Worm (Caenorhabditis elegans) whole organism, L4 larva: Measurements from ENCODE around the gene psr-1.

ENCODE experiments used
- D1046.2 ChIP-seq: fragments of 200-800 bp; sonication (Bioruptor generic); IDR thresholded peaks from 2 replicates; pipeline ENCODE4 v1.3.6; 2022; ENCODE audit warnings: missing genetic modification characterization, missing compliant biosample characterization
- F10B5.3 ChIP-seq: sonication (generic microtip); optimal IDR thresholded peaks from 2 replicates; lab custom pipeline; 2016; ENCODE audit warnings: mild to moderate bottlenecking, missing genetic modification characterization, missing compliant biosample characterization
- F26F4.8 ChIP-seq: fragments of 200-800 bp; sonication (Bioruptor generic); conservative IDR thresholded peaks from 2 replicates; pipeline ENCODE4 v1.3.6; 2022; ENCODE audit warnings: missing genetic modification characterization, missing compliant biosample characterization
- F37D6.2 ChIP-seq: sonication (generic microtip); optimal IDR thresholded peaks from 2 replicates; lab custom pipeline; 2016; ENCODE audit warnings: mild to moderate bottlenecking, missing genetic modification characterization, missing compliant biosample characterization
- R02D3.7 ChIP-seq: fragments of 150-350 bp; sonication (generic microtip); optimal IDR thresholded peaks from 3 replicates; lab custom pipeline; 2014; ENCODE audit warnings: missing biosample characterization, missing genetic modification characterization
- Y105C5A.15 ChIP-seq: fragments of 200-800 bp; sonication (Bioruptor generic); IDR thresholded peaks from 2 replicates; pipeline ENCODE4 v1.3.6; 2022; ENCODE audit warnings: missing genetic modification characterization, missing compliant biosample characterization
- ZK337.2 ChIP-seq: fragments of 200-800 bp; sonication (Bioruptor generic); IDR thresholded peaks from 2 replicates; pipeline ENCODE4 v1.3.6; 2022; ENCODE audit warnings: missing genetic modification reagents, missing genetic modification characterization, missing compliant biosample characterization
- aha-1 ChIP-seq: fragments of 150-350 bp; peaks from one replicate; lab custom pipeline; 2014; ENCODE audit warnings: missing biosample characterization, missing genetic modification characterization
- attf-4 ChIP-seq: sonication (generic microtip); optimal IDR thresholded peaks from 3 replicates; lab custom pipeline; 2017; ENCODE audit warnings: missing biosample characterization, missing genetic modification characterization
- ceh-20 ChIP-seq: fragments of 200-800 bp; sonication (Bioruptor generic); IDR thresholded peaks from 2 replicates; pipeline ENCODE4 v1.3.6; 2022; ENCODE audit warnings: missing genetic modification reagents, missing genetic modification characterization, missing compliant biosample characterization
- ceh-32 ChIP-seq: sonication (generic microtip); optimal IDR thresholded peaks from 2 replicates; lab custom pipeline; 2016; ENCODE audit warnings: mild to moderate bottlenecking, missing genetic modification characterization, missing compliant biosample characterization; ENCODE audit not compliant: poor library complexity
- ctbp-1 ChIP-seq: fragments of 200-800 bp; sonication (Bioruptor generic); IDR thresholded peaks from 2 replicates; pipeline ENCODE4 v1.3.6; 2022; ENCODE audit warnings: missing genetic modification reagents, missing genetic modification characterization, missing compliant biosample characterization
- daf-12 ChIP-seq: fragments of 150-350 bp; optimal IDR thresholded peaks from 2 replicates; lab custom pipeline; 2014; ENCODE audit warnings: missing biosample characterization, missing genetic modification reagents, missing genetic modification characterization
- daf-16 ChIP-seq, 3 experiments: sonication (generic microtip); optimal IDR thresholded peaks; 2 replicates each; lab custom pipeline; 2016 to 2017; ENCODE audit warnings: missing genetic modification characterization in 3 of 3, missing genetic modification reagents in 3 of 3, mild to moderate bottlenecking in 2 of 3, missing compliant biosample characterization in 2 of 3, missing biosample characterization in 1 of 3, moderate library complexity in 1 of 3
- daf-19 ChIP-seq: fragments of 200-800 bp; sonication (Bioruptor generic); conservative IDR thresholded peaks from 2 replicates; pipeline ENCODE4 v1.3.6; 2022; ENCODE audit warnings: missing genetic modification characterization, missing compliant biosample characterization
- dmd-8 ChIP-seq: fragments of 200-800 bp; sonication (Bioruptor generic); IDR thresholded peaks from 2 replicates; pipeline ENCODE4 v1.3.6; 2022; ENCODE audit warnings: missing genetic modification characterization, missing compliant biosample characterization
- dmd-9 ChIP-seq: fragments of 200-800 bp; sonication (Bioruptor generic); IDR thresholded peaks from 2 replicates; pipeline ENCODE4 v1.3.6; 2022; ENCODE audit warnings: missing genetic modification reagents, missing genetic modification characterization, missing compliant biosample characterization
- duxl-1 ChIP-seq: sonication (generic microtip); optimal IDR thresholded peaks from 2 replicates; lab custom pipeline; 2016; ENCODE audit warnings: mild to moderate bottlenecking, missing genetic modification characterization, moderate library complexity, missing compliant biosample characterization; ENCODE audit not compliant: poor library complexity
- dve-1 ChIP-seq: sonication (generic microtip); optimal IDR thresholded peaks from 2 replicates; lab custom pipeline; 2017; ENCODE audit warnings: antibody characterized with exemption, mild to moderate bottlenecking, missing genetic modification characterization, missing compliant biosample characterization; ENCODE audit not compliant: insufficient read depth
- egl-27 ChIP-seq: sonication (generic microtip); optimal IDR thresholded peaks from 3 replicates; lab custom pipeline; 2017; ENCODE audit warnings: missing biosample characterization, missing genetic modification reagents, missing genetic modification characterization
- hif-1 ChIP-seq, 2 experiments: sonication (generic microtip); optimal IDR thresholded peaks; 2 replicates each; lab custom pipeline; 2016 to 2017; ENCODE audit warnings: missing compliant biosample characterization in 2 of 2, missing genetic modification characterization in 2 of 2, missing genetic modification reagents in 2 of 2, missing genotype in 2 of 2, mild to moderate bottlenecking in 1 of 2
- hlh-11 ChIP-seq: fragments of 200-800 bp; sonication (Bioruptor generic); optimal IDR thresholded peaks from 2 replicates; lab custom pipeline; 2018; ENCODE audit warnings: mild to moderate bottlenecking, missing genetic modification characterization, missing compliant biosample characterization
- lin-13 ChIP-seq: fragments of 150-350 bp; optimal IDR thresholded peaks from 2 replicates; lab custom pipeline; 2014; ENCODE audit warnings: missing biosample characterization, missing genetic modification reagents, missing genetic modification characterization
- lir-3 ChIP-seq: sonication (generic microtip); optimal IDR thresholded peaks from 2 replicates; lab custom pipeline; 2016; ENCODE audit warnings: mild to moderate bottlenecking, missing genetic modification characterization, missing compliant biosample characterization
- mdl-1 ChIP-seq, 2 experiments: fragments of 150-350 bp in 1 of 2; sonication (generic microtip) in 1 of 2; optimal IDR thresholded peaks; 2 replicates each; lab custom pipeline; 2014 to 2017; ENCODE audit warnings: missing biosample characterization in 2 of 2, missing genetic modification characterization in 2 of 2
- mdt-29 ChIP-seq: fragments of 200-800 bp; sonication (Bioruptor generic); IDR thresholded peaks from 2 replicates; pipeline ENCODE4 v1.3.6; 2022; ENCODE audit warnings: missing genetic modification reagents, missing genetic modification characterization, missing compliant biosample characterization
- mxl-2 ChIP-seq: fragments of 200-800 bp; sonication (Bioruptor generic); conservative IDR thresholded peaks from 2 replicates; pipeline ENCODE4 v1.3.6; 2022; ENCODE audit warnings: missing genetic modification reagents, missing genetic modification characterization, missing compliant biosample characterization
- nhr-102 ChIP-seq: sonication (generic microtip); optimal IDR thresholded peaks from 2 replicates; lab custom pipeline; 2016; ENCODE audit warnings: mild to moderate bottlenecking, missing genetic modification characterization, moderate library complexity, missing compliant biosample characterization
- nhr-11 ChIP-seq: fragments of 150-350 bp; optimal IDR thresholded peaks from 2 replicates; lab custom pipeline; 2014; ENCODE audit warnings: missing biosample characterization, missing genetic modification characterization
- nhr-237 ChIP-seq: sonication (generic microtip); optimal IDR thresholded peaks from 2 replicates; lab custom pipeline; 2017; ENCODE audit warnings: missing biosample characterization, missing genetic modification characterization
- nhr-28 ChIP-seq: fragments of 150-350 bp; optimal IDR thresholded peaks from 2 replicates; lab custom pipeline; 2014; ENCODE audit warnings: missing biosample characterization, missing genetic modification characterization
- nhr-6 ChIP-seq: fragments of 150-350 bp; optimal IDR thresholded peaks from 2 replicates; lab custom pipeline; 2014; ENCODE audit warnings: missing biosample characterization, missing genetic modification characterization
- nhr-77 ChIP-seq: fragments of 150-350 bp; optimal IDR thresholded peaks from 2 replicates; lab custom pipeline; 2014; ENCODE audit warnings: missing biosample characterization, missing genetic modification characterization
- php-3 ChIP-seq: fragments of 200-800 bp; sonication (Bioruptor generic); IDR thresholded peaks from 2 replicates; pipeline ENCODE4 v1.3.6; 2022; ENCODE audit warnings: missing genetic modification reagents, missing genetic modification characterization, missing compliant biosample characterization
- pqm-1 ChIP-seq: sonication (generic microtip); optimal IDR thresholded peaks from 2 replicates; lab custom pipeline; 2017; ENCODE audit warnings: missing biosample characterization, missing genetic modification characterization
- rbr-2 ChIP-seq: sonication (generic microtip); optimal IDR thresholded peaks from 2 replicates; lab custom pipeline; 2016; ENCODE audit warnings: missing genotype, missing genetic modification characterization, missing compliant biosample characterization
- snpc-1.2 ChIP-seq: fragments of 200-800 bp; sonication (Bioruptor generic); IDR thresholded peaks from 2 replicates; pipeline ENCODE4 v1.3.6; 2022; ENCODE audit warnings: missing genetic modification reagents, missing genetic modification characterization, missing compliant biosample characterization
- tag-97 ChIP-seq: fragments of 200-800 bp; sonication (Bioruptor generic); IDR thresholded peaks from 2 replicates; pipeline ENCODE4 v1.3.6; 2022; ENCODE audit warnings: missing genetic modification characterization, missing compliant biosample characterization
- unc-130 ChIP-seq: sonication (generic microtip); optimal IDR thresholded peaks from 2 replicates; lab custom pipeline; 2016; ENCODE audit warnings: missing genetic modification reagents, missing genetic modification characterization, missing compliant biosample characterization
- unc-39 ChIP-seq: sonication (generic microtip); optimal IDR thresholded peaks from 2 replicates; lab custom pipeline; 2017; ENCODE audit warnings: missing biosample characterization, missing genetic modification characterization
- zip-2 ChIP-seq: fragments of 150-350 bp; optimal IDR thresholded peaks from 2 replicates; lab custom pipeline; 2014; ENCODE audit warnings: missing biosample characterization, missing genetic modification characterization

The psr-1 gene

DNA sequence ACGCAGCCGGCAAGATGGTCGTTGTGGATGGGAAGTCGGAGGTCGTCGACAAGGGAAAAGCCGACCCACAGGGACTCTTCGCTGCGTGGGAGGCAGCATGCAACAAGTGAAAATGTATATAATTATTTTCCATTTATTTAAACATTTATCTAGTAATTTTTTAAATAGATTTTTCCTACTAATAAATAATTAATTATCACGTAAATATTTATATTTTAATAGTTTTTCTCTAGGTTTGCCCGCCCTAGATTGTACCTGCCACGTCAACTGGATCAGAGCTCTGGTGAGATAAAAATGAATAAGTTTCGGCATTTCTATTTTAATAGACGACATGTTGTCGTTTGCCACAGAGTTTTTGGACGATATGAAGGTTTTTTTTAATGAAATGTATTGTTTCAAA, at the start of gene psr-1:
TSS of gene psr-1 (plus strand) at position 301 of the 400 bp plus-strand sequence.
- TF ChIP-seq mxl-2 (GFP tag; lab: Robert Waterston, UW) (no peak), ctbp-1 (GFP tag; lab: Robert Waterston, UW) (no peak; the same call in 1 of the 2 replicates), php-3 (no peak), nhr-102 (tag; lab: Kevin White, UChicago) (no peak), unc-130 (GFP tag; lab: Kevin White, UChicago) (no peak), F37D6.2 (tag; lab: Kevin White, UChicago) (no peak), tag-97 (GFP tag; lab: Robert Waterston, UW) (no peak), ceh-20 (GFP tag; lab: Robert Waterston, UW) (no peak), nhr-11 (tag; lab: Kevin White, UChicago) (no peak), D1046.2 (GFP tag; lab: Robert Waterston, UW) (no peak)

DNA sequence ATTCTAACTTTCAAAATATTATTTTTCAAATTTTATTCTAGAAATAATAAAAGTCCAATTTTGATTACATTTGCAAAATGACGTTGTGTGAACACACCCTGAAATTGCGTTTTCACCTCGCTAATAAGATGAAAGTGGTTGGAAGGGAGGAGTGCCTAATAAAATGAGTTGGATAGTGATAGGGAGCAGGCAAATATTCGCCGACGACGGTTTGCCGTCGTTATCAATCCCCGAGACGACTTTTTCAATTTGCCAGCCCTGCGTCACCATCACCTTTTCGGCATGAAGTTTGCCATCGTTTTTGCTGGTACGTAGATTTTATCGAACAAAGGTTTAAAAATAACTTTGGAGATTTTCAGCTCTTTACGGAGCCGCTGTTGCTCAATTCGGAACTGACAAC, 47.5 kb upstream of the psr-1 start, which contains the start of gene nspg-10:
TSS of gene nspg-10 (plus strand) at position 179 of the 400 bp plus-strand sequence.
- TF ChIP-seq daf-19 (GFP tag; lab: Robert Waterston, UW), result 0 out of 2 replicates have a peak, but pooled peaks have one; percentile 46
- TF ChIP-seq mdt-29 (GFP tag; lab: Robert Waterston, UW), result no peak
- TF ChIP-seq mdl-1 (tag; optimal IDR thresholded peaks at IDR 0.05; lab: Kevin White, UChicago), result no peak
- TF ChIP-seq ZK337.2 (GFP tag; lab: Robert Waterston, UW), result no peak
- TF ChIP-seq hlh-11 (tag; lab: Kevin White, UChicago), result peak; percentile 53
- no peak for TF ChIP-seq lir-3
- 0 out of 2 replicates have a peak, but pooled peaks have one; percentile 29 for TF ChIP-seq php-3
- TF ChIP-seq dmd-9 (GFP tag; lab: Robert Waterston, UW), result no peak
- no peak for TF ChIP-seq daf-16 (GFP tag; optimal IDR thresholded peaks at IDR 0.05; lab: Kevin White, UChicago)
- TF ChIP-seq daf-16 (tag; optimal IDR thresholded peaks at IDR 0.05; lab: Kevin White, UChicago), result peak; percentile 37
- TF ChIP-seq Y105C5A.15 (GFP tag; lab: Robert Waterston, UW), result no peak
- TF ChIP-seq egl-27, result no peak
- no peak for TF ChIP-seq zip-2 (tag; lab: Kevin White, UChicago)
- no peak for TF ChIP-seq rbr-2 (tag; lab: Kevin White, UChicago)
- no peak for TF ChIP-seq hif-1 (tag; optimal IDR thresholded peaks at IDR 0.05; lab: Kevin White, UChicago)
- peak; percentile 47 for TF ChIP-seq dve-1 (tag; lab: Kevin White, UChicago)
- peak; percentile 88 for TF ChIP-seq aha-1 (tag; lab: Kevin White, UChicago)
- TF ChIP-seq tag-97 (GFP tag; lab: Robert Waterston, UW), result no peak
- TF ChIP-seq daf-12 (tag; lab: Kevin White, UChicago), result no peak
- peak; percentile 44 for TF ChIP-seq nhr-28 (tag; lab: Kevin White, UChicago)
- no peak for TF ChIP-seq F10B5.3 (tag; lab: Kevin White, UChicago)
- no peak for TF ChIP-seq attf-4 (tag; lab: Kevin White, UChicago)
- no peak for TF ChIP-seq dmd-8 (GFP tag; lab: Robert Waterston, UW)
- TF ChIP-seq snpc-1.2 (GFP tag; lab: Robert Waterston, UW), result no peak
- no peak for TF ChIP-seq lin-13 (GFP tag; lab: Kevin White, UChicago)
- no peak for TF ChIP-seq duxl-1 (tag; lab: Kevin White, UChicago)
- no peak for TF ChIP-seq F26F4.8
- peak; percentile 85 for TF ChIP-seq pqm-1 (tag; lab: Kevin White, UChicago)
- TF ChIP-seq nhr-77 (tag; lab: Kevin White, UChicago), result peak; percentile 37
- TF ChIP-seq nhr-237 (tag; lab: Kevin White, UChicago), result no peak
- TF ChIP-seq nhr-6 (tag; lab: Kevin White, UChicago), result no peak
- no peak for TF ChIP-seq unc-39
- no peak for TF ChIP-seq F37D6.2 (tag; lab: Kevin White, UChicago)
- TF ChIP-seq ceh-32, result no peak
- no peak for TF ChIP-seq R02D3.7
